Fruit fly (Drosophila melanogaster) whole organism, larva: ENCODE measurements around the gene RhoGEF64C.

ENCODE experiments used
- noc ChIP-seq: fragments of 200-800 bp; sonication (Bioruptor generic); optimal IDR thresholded peaks from 3 replicates; lab custom pipeline; 2019; ENCODE audit warnings: missing biosample characterization, mild to moderate bottlenecking, missing genetic modification characterization, moderate library complexity

The RhoGEF64C gene

dm6 chr3L:4757583-4757982, 65.0 kb downstream of the RhoGEF64C start, which contains the start of gene CG13711:
CG13711 (plus strand) TSS chr3L:4757883.
- TF ChIP-seq noc (tag; lab: Kevin White, UChicago) = no peak

dm6 chr3L:4776432-4776831, 83.8 kb downstream of the RhoGEF64C start:
- TF ChIP-seq noc (tag; lab: Kevin White, UChicago) = no peak

- no peak for TF ChIP-seq noc (tag; lab: Kevin White, UChicago)
These were observed 108.1 kb downstream of the RhoGEF64C start for dm6 chr3L:4800641-4801040.

dm6 chr3L:4805174-4805573, 112.6 kb downstream of the RhoGEF64C start, which contains the start of gene CG7509:
CG7509 (minus strand) TSS chr3L:4805274.
- TF ChIP-seq noc (tag; lab: Kevin White, UChicago) = no peak

dm6 chr3L:4805751-4806150, 113.2 kb downstream of the RhoGEF64C start:
- TF ChIP-seq noc (tag; lab: Kevin White, UChicago) = no peak

- TF ChIP-seq noc (tag; lab: Kevin White, UChicago) = no peak
These were observed 114.7 kb downstream of the RhoGEF64C start, which contains the start of gene CG18808 for dm6 chr3L:4807306-4807705. CG18808 (minus strand) TSS chr3L:4807406.

dm6 chr3L:4814184-4814583, 121.6 kb downstream of the RhoGEF64C start:
- TF ChIP-seq noc (tag; lab: Kevin White, UChicago) = no peak

- peak; percentile 92 for TF ChIP-seq noc (tag; lab: Kevin White, UChicago)
These were observed 132.0 kb downstream of the RhoGEF64C start for dm6 chr3L:4824356-4825138.

- no peak for TF ChIP-seq noc (tag; lab: Kevin White, UChicago)
These were observed 133.0 kb downstream of the RhoGEF64C start, which contains the start of the genes Dhc64C and LeuRS-m for dm6 chr3L:4825584-4825983. Dhc64C (minus strand) TSS chr3L:4825687. LeuRS-m (plus strand) TSS chr3L:4825853.

- TF ChIP-seq noc (tag; lab: Kevin White, UChicago) = no peak
These were observed 140.9 kb downstream of the RhoGEF64C start, which contains the start of gene CG13708 for dm6 chr3L:4833491-4833890. CG13708 (minus strand) TSS chr3L:4833591.

- no peak for TF ChIP-seq noc (tag; lab: Kevin White, UChicago)
These were observed 142.4 kb downstream of the RhoGEF64C start for dm6 chr3L:4835005-4835404.

- TF ChIP-seq noc (tag; lab: Kevin White, UChicago) = no peak
These were observed 143.8 kb downstream of the RhoGEF64C start for dm6 chr3L:4836353-4836752.

- no peak for TF ChIP-seq noc (tag; lab: Kevin White, UChicago)
These were observed 147.7 kb downstream of the RhoGEF64C start, which contains the start of gene CG13707 for dm6 chr3L:4840039-4840939. CG13707 (minus strand) TSS chr3L:4840108.

- TF ChIP-seq noc (tag; lab: Kevin White, UChicago) = no peak
These were observed 150.1 kb downstream of the RhoGEF64C start for dm6 chr3L:4842710-4843109.

- no peak for TF ChIP-seq noc (tag; lab: Kevin White, UChicago)
These were observed 150.8 kb downstream of the RhoGEF64C start for dm6 chr3L:4843428-4843827.

- TF ChIP-seq noc (tag; lab: Kevin White, UChicago) = no peak
These were observed 152.2 kb downstream of the RhoGEF64C start for dm6 chr3L:4844792-4845191.
